Worm (Caenorhabditis elegans): ENCODE results near the gene eps-8.
A peak's percentile ranks its signal among the peaks of the same experiment; 100 is the strongest.

DNA sequence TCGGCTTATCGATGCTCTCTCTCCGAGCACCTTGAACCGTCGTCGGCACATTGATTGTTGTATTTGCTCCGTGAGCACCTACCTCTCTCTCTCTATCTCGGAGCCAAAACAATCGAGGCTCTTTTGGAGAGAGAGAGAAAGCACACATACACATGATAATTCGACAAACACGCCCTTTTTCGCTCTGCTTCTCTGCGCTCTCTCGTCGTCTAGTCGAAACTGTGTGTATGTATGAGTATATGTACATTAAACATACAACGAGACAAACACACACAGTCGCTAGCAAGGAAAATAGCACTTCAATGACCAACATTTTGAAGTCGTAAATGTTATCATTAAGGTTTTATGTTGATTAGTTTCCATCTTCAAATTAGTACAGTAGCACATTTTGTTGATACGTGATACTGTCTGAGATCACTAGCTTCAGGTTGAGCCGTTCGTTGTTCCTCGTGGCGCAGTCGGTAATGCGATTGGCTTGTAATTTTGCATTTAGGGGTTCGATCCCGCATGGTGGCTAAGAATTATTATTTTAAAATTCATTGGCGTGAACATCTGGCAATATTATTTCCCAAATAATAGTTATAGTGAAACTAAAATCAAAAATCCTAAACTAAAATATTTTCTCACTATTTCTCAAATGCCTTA, 4.2 kb upstream of the eps-8 start:
- peak; percentile 40 for TF ChIP-seq nhr-19 (GFP tag; conservative IDR thresholded peaks at IDR 0.05)
- peak in 1 of 3 experiments; percentile 11 for TF ChIP-seq ceh-82 (tag; optimal IDR thresholded peaks at IDR 0.05)
- TF ChIP-seq fkh-10 (GFP tag; optimal IDR thresholded peaks at IDR 0.05), result no peak
- TF ChIP-seq nhr-11 (tag; optimal IDR thresholded peaks at IDR 0.05), result no peak
- TF ChIP-seq mab-9 (GFP tag; IDR thresholded peaks at IDR 0.05), result no peak

All from whole organism, L1 larva.